Worm (Caenorhabditis elegans) whole organism, L1 larva: ENCODE results near the gene got-2.2.

Experiments used
- alr-1 ChIP-seq: fragments of 200-800 bp; sonication (Bioruptor generic); optimal IDR thresholded peaks from 2 replicates; lab custom pipeline; 2018; ENCODE audit warnings: borderline replicate concordance, mild to moderate bottlenecking, missing genetic modification characterization, missing compliant biosample characterization
- ceh-8 ChIP-seq: fragments of 200-800 bp; sonication (Bioruptor generic); optimal IDR thresholded peaks from 2 replicates; lab custom pipeline; 2018; ENCODE audit warnings: mild to moderate bottlenecking, missing genetic modification characterization, moderate library complexity, missing compliant biosample characterization
- lsy-2 ChIP-seq, 2 experiments: fragments of 150-350 bp; optimal IDR thresholded peaks; 2 replicates each; lab custom pipeline; 2014; ENCODE audit warnings: missing biosample characterization in 2 of 2, missing genetic modification characterization in 2 of 2
- mdl-1 ChIP-seq, 2 experiments: fragments of 150-350 bp; optimal IDR thresholded peaks; 2 replicates each; lab custom pipeline; 2014 to 2017; ENCODE audit warnings: missing biosample characterization in 2 of 2, missing genetic modification characterization in 2 of 2, inconsistent platforms in 1 of 2
- nhr-237 ChIP-seq: fragments of 150-350 bp; optimal IDR thresholded peaks from 2 replicates; lab custom pipeline; 2014; ENCODE audit warnings: missing biosample characterization, missing genetic modification characterization
- nhr-28 ChIP-seq: fragments of 150-350 bp; optimal IDR thresholded peaks from 2 replicates; lab custom pipeline; 2014; ENCODE audit warnings: missing biosample characterization, missing genetic modification characterization
- nhr-90 ChIP-seq: sonication (generic microtip); optimal IDR thresholded peaks from 2 replicates; lab custom pipeline; 2016; ENCODE audit warnings: mild to moderate bottlenecking, missing genetic modification characterization, missing compliant biosample characterization; ENCODE audit not compliant: poor library complexity
- pqm-1 ChIP-seq: sonication (generic microtip); optimal IDR thresholded peaks from 3 replicates; lab custom pipeline; 2017; ENCODE audit warnings: missing biosample characterization, missing genetic modification characterization
- zip-4 ChIP-seq: fragments of 200-800 bp; sonication (Bioruptor generic); optimal IDR thresholded peaks from 2 replicates; lab custom pipeline; 2018; ENCODE audit warnings: mild to moderate bottlenecking, missing genetic modification characterization, moderate library complexity, missing compliant biosample characterization

DNA sequence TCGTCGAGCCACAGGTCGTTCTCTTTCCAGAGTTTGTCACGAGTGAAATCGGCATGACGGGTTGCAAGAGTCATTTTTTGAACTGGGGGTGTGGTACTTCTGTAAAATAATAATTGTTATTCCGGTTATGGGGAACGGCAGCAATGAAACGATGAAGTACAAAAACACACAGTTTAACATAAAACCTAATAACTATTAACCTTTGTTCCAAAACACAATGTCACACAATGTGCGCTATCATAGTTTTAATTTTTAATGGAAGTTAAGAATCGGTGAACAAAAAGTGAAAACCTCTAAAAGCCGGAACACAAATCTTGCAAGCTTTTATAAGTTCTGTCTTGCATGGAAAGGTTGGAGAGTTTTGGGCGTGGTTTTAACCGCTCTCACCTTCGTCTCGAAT, 5.3 kb upstream of the got-2.2 start, which contains the start of gene hsp-43:
- TF ChIP-seq pqm-1 (tag; lab: Kevin White, UChicago) (no peak), nhr-237 (tag; lab: Kevin White, UChicago) (no peak), zip-4 (GFP tag; lab: Kevin White, UChicago) (no peak), ceh-8 (GFP tag; lab: Kevin White, UChicago) (no peak), nhr-90 (tag; lab: Kevin White, UChicago) (no peak), alr-1 (tag; lab: Kevin White, UChicago) (no peak), lsy-2 (tag; optimal IDR thresholded peaks at IDR 0.05; lab: Kevin White, UChicago) (no peak), mdl-1 (tag; optimal IDR thresholded peaks at IDR 0.05; lab: Kevin White, UChicago) (no peak), nhr-28 (tag; lab: Kevin White, UChicago) (no peak)
